Fruit fly (Drosophila melanogaster): ENCODE data around the gene CG1677.
A peak's percentile ranks its signal among the peaks of the same experiment; 100 is the strongest.

Gene CG1677

DNA sequence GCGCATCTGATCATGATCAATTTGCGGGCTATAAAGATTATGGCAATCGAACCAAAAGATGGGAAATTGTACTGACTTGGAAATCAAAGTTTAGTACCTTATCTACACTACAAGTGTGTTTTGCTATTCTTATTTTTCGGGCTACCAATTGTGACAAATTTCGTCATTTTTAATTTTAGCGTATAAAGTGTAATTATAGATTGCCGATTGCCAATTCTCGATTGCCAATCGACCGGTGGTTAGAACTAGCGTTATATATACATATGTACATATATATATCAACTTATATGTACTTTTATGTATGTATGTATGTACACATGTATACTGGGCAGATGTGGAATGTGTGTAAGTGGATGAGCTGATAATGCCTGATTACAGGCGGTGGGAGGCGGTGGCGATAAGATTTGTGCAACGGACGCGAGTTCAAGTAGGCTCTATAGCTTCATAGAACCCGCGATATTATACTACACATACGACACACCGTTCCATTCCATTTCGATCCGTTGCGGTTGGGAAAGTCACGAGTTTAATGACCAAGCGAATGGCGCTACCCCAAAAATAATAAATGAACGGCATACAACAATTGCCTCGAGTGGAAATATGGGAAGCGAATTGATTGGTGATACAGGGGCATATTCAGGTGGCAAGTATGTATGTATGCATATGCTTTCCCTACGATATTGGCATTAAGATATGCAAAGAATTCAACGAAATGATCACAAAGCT lies 89.5 kb downstream of the CG1677 start:
- TF ChIP-seq achi (GFP tag; optimal IDR thresholded peaks at IDR 0.05) (no peak), Eip78C (GFP tag) (peak; percentile 21), dac (GFP tag; optimal IDR thresholded peaks at IDR 0.05) (no peak), CG32006 (GFP tag; optimal IDR thresholded peaks at IDR 0.05) (no peak), CG8319 (GFP tag; optimal IDR thresholded peaks at IDR 0.05) (no peak), svp (GFP tag) (peak; percentile 48)

DNA sequence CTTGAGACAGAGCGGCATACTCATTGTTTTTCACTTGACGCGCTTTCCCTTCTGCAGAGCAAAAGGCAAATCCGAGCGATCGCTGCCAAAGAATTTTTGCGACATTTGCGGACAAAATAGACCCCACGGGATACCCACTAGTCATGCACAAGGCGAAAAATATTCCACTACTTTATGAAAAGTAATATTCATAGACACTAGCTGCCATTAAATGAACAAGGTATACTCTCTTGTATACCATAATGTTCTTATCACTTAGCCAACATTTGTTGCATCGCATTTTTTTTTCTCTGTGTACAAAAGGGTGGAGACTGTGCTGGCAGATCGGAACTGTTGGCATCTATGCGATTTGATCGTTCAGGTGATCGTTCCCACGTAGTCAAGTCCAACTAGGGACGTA lies 93.2 kb downstream of the CG1677 start:
- TF ChIP-seq Eip93F (GFP tag; optimal IDR thresholded peaks at IDR 0.05): no peak
- TF ChIP-seq Eip78C (GFP tag): peak; percentile 66
- TF ChIP-seq salr (GFP tag; optimal IDR thresholded peaks at IDR 0.05): peak in 1 of 2 experiments; percentile 36
- no peak for TF ChIP-seq CG8319 (GFP tag; optimal IDR thresholded peaks at IDR 0.05)
- TF ChIP-seq CG6163 (GFP tag; IDR thresholded peaks at IDR 0.05): peak; percentile 38; the same call in 1 of the 3 replicates
- no peak for TF ChIP-seq CG7368 (GFP tag; optimal IDR thresholded peaks at IDR 0.05)
- TF ChIP-seq CG10631 (GFP tag; optimal IDR thresholded peaks at IDR 0.05): peak; percentile 31
- TF ChIP-seq CG6276 (GFP tag; optimal IDR thresholded peaks at IDR 0.05): peak; percentile 9
- peak; percentile 63 for TF ChIP-seq CG15336 (GFP tag; IDR thresholded peaks at IDR 0.05)
- peak; percentile 21 for TF ChIP-seq net (GFP tag; optimal IDR thresholded peaks at IDR 0.05)
- TF ChIP-seq CG32006 (GFP tag; optimal IDR thresholded peaks at IDR 0.05): peak; percentile 28
- TF ChIP-seq CG8119 (GFP tag; IDR thresholded peaks at IDR 0.05): peak; percentile 47; the same call in 2 of the 3 replicates
- TF ChIP-seq CG11294 (GFP tag; IDR thresholded peaks at IDR 0.05): peak; percentile 41; the same call in 1 of the 2 replicates
- TF ChIP-seq Gug (GFP tag; IDR thresholded peaks at IDR 0.05): 0 out of 2 replicates have a peak, but pooled peaks have one; percentile 29
- TF ChIP-seq Ets21C (GFP tag; optimal IDR thresholded peaks at IDR 0.05): no peak
- TF ChIP-seq Lpt (GFP tag; optimal IDR thresholded peaks at IDR 0.05): peak; percentile 34
- peak; percentile 63 for TF ChIP-seq eg (GFP tag; IDR thresholded peaks at IDR 0.05)
- TF ChIP-seq CG31627 (GFP tag; optimal IDR thresholded peaks at IDR 0.05): no peak
- TF ChIP-seq pdm3 (GFP tag; optimal IDR thresholded peaks at IDR 0.05): peak; percentile 17
- no peak for TF ChIP-seq Sox15 (GFP tag; optimal IDR thresholded peaks at IDR 0.05)
- peak; percentile 45 for TF ChIP-seq Hr4 (GFP tag; optimal IDR thresholded peaks at IDR 0.05)

DNA sequence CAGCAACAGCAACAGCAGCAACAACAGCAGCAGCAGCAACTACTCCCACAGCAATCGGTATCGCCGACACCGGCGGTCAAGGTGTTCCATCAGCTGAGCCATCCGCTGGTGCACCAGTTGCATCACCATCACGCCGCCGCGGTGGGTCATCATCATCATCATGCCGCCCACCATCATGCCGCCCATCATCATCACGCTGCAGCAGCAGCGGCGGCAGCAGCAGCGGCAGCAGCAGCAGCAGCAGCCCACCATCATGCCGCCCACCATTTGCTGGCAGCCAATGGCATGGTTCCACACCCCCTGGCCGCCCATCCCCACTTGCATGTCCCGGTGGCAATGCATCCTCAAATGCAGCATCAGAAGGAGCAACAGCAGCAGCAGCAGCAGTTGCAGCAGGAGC lies 96.8 kb downstream of the CG1677 start:
- no peak for TF ChIP-seq Hr4 (GFP tag; optimal IDR thresholded peaks at IDR 0.05)
- TF ChIP-seq Smox (GFP tag; optimal IDR thresholded peaks at IDR 0.05): no peak
- no peak for TF ChIP-seq Eip93F (GFP tag; optimal IDR thresholded peaks at IDR 0.05)
- TF ChIP-seq OdsH (GFP tag; optimal IDR thresholded peaks at IDR 0.05): no peak
- no peak for TF ChIP-seq CG3032 (tag; optimal IDR thresholded peaks at IDR 0.05)
- TF ChIP-seq Met (GFP tag; optimal IDR thresholded peaks at IDR 0.05): no peak
- no peak for TF ChIP-seq CG6163 (GFP tag; IDR thresholded peaks at IDR 0.05)
- TF ChIP-seq Lpt (GFP tag; optimal IDR thresholded peaks at IDR 0.05): no peak
- no peak for TF ChIP-seq CG8119 (GFP tag; IDR thresholded peaks at IDR 0.05)
- TF ChIP-seq dac (GFP tag; optimal IDR thresholded peaks at IDR 0.05): no peak
- TF ChIP-seq Hr39 (GFP tag; optimal IDR thresholded peaks at IDR 0.05): no peak
- TF ChIP-seq Ets21C (GFP tag; optimal IDR thresholded peaks at IDR 0.05): no peak
- no peak for TF ChIP-seq CG4318 (GFP tag; optimal IDR thresholded peaks at IDR 0.05)
- TF ChIP-seq Eip75B (GFP tag; optimal IDR thresholded peaks at IDR 0.05): no peak

DNA sequence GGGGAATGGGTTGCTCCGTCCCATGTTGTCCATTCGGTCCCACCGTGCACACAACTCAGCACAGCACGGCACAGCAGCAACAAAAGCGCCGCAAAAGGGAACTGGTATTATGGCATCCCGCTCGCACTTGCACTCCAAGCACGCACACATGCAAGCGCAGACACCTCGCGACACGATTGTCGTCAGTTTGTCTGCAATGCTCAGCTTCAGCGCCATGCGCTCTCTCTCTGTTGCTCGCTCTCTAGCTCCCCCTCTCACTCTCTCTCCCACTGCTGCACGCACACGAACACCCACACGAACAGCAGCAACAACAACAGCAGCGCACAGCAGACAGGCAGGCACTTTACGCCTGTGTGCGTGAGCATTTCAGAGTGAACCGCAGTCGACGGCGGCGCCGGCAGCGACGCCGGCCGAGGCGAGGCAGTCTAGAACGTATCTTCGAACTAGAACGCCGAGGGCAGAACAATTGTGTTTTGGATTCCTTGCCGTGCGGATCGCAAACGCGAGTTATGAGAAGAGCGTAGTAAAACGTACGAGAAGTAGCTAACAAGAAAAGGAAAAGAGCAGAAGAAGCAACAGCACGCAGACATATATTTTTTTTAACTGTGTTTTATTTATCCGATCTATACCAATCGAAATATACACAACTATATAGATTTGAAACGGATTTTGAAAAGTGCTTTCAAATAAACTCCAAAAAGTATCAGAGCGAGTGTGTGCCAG lies 98.0 kb downstream of the CG1677 start, which contains the start of gene brk:
TSS of gene brk (plus strand) at position 462 of the 723 bp plus-strand sequence.
- TF ChIP-seq Eip78C (GFP tag) (no peak), dsx (GFP tag; optimal IDR thresholded peaks at IDR 0.05; ENCODE audit: poor library complexity, severe bottlenecking) (peak; percentile 28), CG3919 (GFP tag; optimal IDR thresholded peaks at IDR 0.05) (no peak), CG10669 (GFP tag; optimal IDR thresholded peaks at IDR 0.05) (no peak), CG11902 (GFP tag; optimal IDR thresholded peaks at IDR 0.05) (no peak), fd85E (GFP tag; optimal IDR thresholded peaks at IDR 0.05) (peak; percentile 21), Sox14 (GFP tag; optimal IDR thresholded peaks at IDR 0.05) (peak; percentile 12), CG15336 (GFP tag; IDR thresholded peaks at IDR 0.05) (0 out of 2 replicates have a peak, but pooled peaks have one; percentile 12), ss (GFP tag; optimal IDR thresholded peaks at IDR 0.05) (peak in 1 of 2 experiments; percentile 51), svp (GFP tag) (peak; percentile 68), pdm3 (GFP tag; optimal IDR thresholded peaks at IDR 0.05) (no peak), CG6163 (GFP tag; IDR thresholded peaks at IDR 0.05) (peak; percentile 55; the same call in 2 of the 3 replicates), Eip93F (GFP tag; optimal IDR thresholded peaks at IDR 0.05) (no peak), Lpt (GFP tag; optimal IDR thresholded peaks at IDR 0.05) (peak; percentile 54), CG1621 (tag; optimal IDR thresholded peaks at IDR 0.05) (no peak), vri (GFP tag; optimal IDR thresholded peaks at IDR 0.05) (peak; percentile 78), CG9139 (GFP tag; optimal IDR thresholded peaks at IDR 0.05) (no peak), CG6854 (GFP tag; optimal IDR thresholded peaks at IDR 0.05) (no peak), eg (GFP tag; IDR thresholded peaks at IDR 0.05) (0 out of 3 replicates have a peak, but pooled peaks have one; percentile 6), Met (GFP tag; optimal IDR thresholded peaks at IDR 0.05) (no peak), CG7368 (GFP tag; optimal IDR thresholded peaks at IDR 0.05) (peak; percentile 36), CG8119 (GFP tag; IDR thresholded peaks at IDR 0.05) (no peak), OdsH (GFP tag; optimal IDR thresholded peaks at IDR 0.05) (no peak)

Data from whole organism, prepupa.